Worm (Caenorhabditis elegans) whole organism, L1 larva: ENCODE measurements around the gene srh-199.

Source experiments
- aha-1 ChIP-seq: fragments of 150-350 bp; optimal IDR thresholded peaks from 2 replicates; lab custom pipeline; 2014; ENCODE audit warnings: missing biosample characterization, missing genetic modification characterization
- aly-2 ChIP-seq: fragments of 150-350 bp; optimal IDR thresholded peaks from 2 replicates; lab custom pipeline; 2014; ENCODE audit warnings: missing biosample characterization, missing genetic modification characterization
- ama-1 ChIP-seq: fragments of 150-350 bp; optimal IDR thresholded peaks from 2 replicates; lab custom pipeline; 2014
- efl-1 ChIP-seq, 4 experiments: fragments of 150-350 bp; optimal IDR thresholded peaks in 3 of 4; peaks in 1 of 4; 1 replicate in 1 of 4; 2 replicates in 3 of 4; lab custom pipeline; 2014; ENCODE audit warnings: missing biosample characterization in 2 of 4, missing genetic modification characterization in 2 of 4, missing genetic modification reagents in 2 of 4
- fkh-10 ChIP-seq: sonication (generic microtip); optimal IDR thresholded peaks from 2 replicates; lab custom pipeline; 2017; ENCODE audit warnings: missing biosample characterization, missing genetic modification reagents, missing genetic modification characterization
- isw-1 ChIP-seq: fragments of 200-800 bp; sonication (Bioruptor generic); IDR thresholded peaks from 2 replicates; pipeline ENCODE4 v1.3.6; 2022; ENCODE audit warnings: missing genetic modification characterization, missing compliant biosample characterization
- lir-3 ChIP-seq: sonication (generic microtip); optimal IDR thresholded peaks from 2 replicates; lab custom pipeline; 2016; ENCODE audit warnings: mild to moderate bottlenecking, missing genetic modification characterization, moderate library complexity, missing compliant biosample characterization; ENCODE audit not compliant: poor library complexity
- nhr-11 ChIP-seq: fragments of 150-350 bp; optimal IDR thresholded peaks from 2 replicates; lab custom pipeline; 2014; ENCODE audit warnings: missing biosample characterization, missing genetic modification characterization
- pax-3 ChIP-seq: fragments of 200-800 bp; sonication (Bioruptor generic); optimal IDR thresholded peaks from 2 replicates; lab custom pipeline; 2018; ENCODE audit warnings: mild to moderate bottlenecking, missing genetic modification characterization, moderate library complexity, missing compliant biosample characterization
- pqm-1 ChIP-seq: sonication (generic microtip); optimal IDR thresholded peaks from 3 replicates; lab custom pipeline; 2017; ENCODE audit warnings: missing biosample characterization, missing genetic modification characterization
- sptf-1 ChIP-seq: fragments of 150-350 bp; optimal IDR thresholded peaks from 2 replicates; lab custom pipeline; 2014; ENCODE audit warnings: missing biosample characterization, missing genetic modification characterization
- tbx-2 ChIP-seq: sonication (generic microtip); optimal IDR thresholded peaks from 2 replicates; lab custom pipeline; 2016; ENCODE audit warnings: missing genetic modification characterization, missing compliant biosample characterization
- unc-62 ChIP-seq: fragments of 150-350 bp; optimal IDR thresholded peaks from 2 replicates; lab custom pipeline; 2014; ENCODE audit warnings: missing biosample characterization, missing genetic modification reagents, missing genetic modification characterization
- ztf-4 ChIP-seq: fragments of 150-350 bp; optimal IDR thresholded peaks from 2 replicates; lab custom pipeline; 2014; ENCODE audit warnings: missing biosample characterization, missing genetic modification characterization

DNA sequence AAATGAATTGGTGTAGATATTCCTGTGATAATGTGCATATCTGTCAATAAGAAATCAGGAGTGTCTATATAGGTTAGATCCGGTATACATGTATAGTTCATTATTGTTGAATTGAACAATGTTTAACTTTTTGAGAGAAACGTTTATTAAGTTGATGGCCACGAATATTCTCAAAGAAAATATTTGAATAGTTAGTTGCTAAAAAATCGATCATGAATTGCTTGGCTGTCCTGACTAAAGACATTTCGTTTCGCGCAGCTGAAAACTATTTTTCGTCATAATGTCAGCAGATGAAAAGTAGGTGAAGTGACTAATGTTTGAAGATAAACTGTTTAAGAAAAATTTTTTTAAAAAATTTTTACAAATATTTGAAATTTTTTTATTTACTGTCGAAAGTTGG, at the start of gene srh-199:
- TF ChIP-seq pax-3 (tag; lab: Kevin White, UChicago) (no peak), tbx-2 (tag; lab: Kevin White, UChicago) (no peak), nhr-11 (no peak), aha-1 (tag; lab: Kevin White, UChicago) (no peak), isw-1 (GFP tag; lab: Robert Waterston, UW) (no peak), sptf-1 (tag; lab: Kevin White, UChicago) (no peak), unc-62 (GFP tag; lab: Kevin White, UChicago) (no peak), ztf-4 (no peak), lir-3 (tag; lab: Kevin White, UChicago) (no peak), pqm-1 (tag; lab: Kevin White, UChicago) (no peak), fkh-10 (no peak), efl-1 (optimal IDR thresholded peaks at IDR 0.05; lab: Kevin White, UChicago) (no peak), efl-1 (GFP tag; optimal IDR thresholded peaks at IDR 0.05 in 1 of 2; lab: Kevin White, UChicago) (no peak), aly-2 (tag; lab: Kevin White, UChicago) (no peak), ama-1 (lab: Kevin White, UChicago) (no peak)
